Fruit fly (Drosophila melanogaster): ENCODE results near the gene CG4259.

Gene CG4259

DNA sequence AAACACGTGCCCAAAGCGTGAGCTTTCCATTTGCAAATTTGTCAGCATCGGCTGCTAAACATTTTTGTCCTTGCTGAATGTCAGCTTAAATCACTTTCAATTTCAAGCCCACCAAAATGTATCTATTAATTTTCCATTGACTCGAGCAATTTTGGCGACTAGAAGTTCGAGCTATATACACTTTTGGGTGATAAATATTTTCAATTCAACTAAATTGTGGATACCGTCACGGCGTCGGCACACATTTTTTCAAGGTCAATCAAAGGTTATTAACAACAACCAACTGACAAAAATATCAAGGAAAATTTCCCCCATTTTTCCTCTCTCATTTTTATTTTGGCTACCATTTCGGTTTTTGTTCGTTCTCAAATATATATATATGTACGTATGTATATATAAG is 3.2 kb upstream of the CG4259 start:
- TF ChIP-seq CG8301 (tag; optimal IDR thresholded peaks at IDR 0.05): no peak
- TF ChIP-seq CG10348 (GFP tag; IDR thresholded peaks at IDR 0.05): no peak
- no peak for TF ChIP-seq D1 (tag; optimal IDR thresholded peaks at IDR 0.05)
- TF ChIP-seq CG12605 (GFP tag; IDR thresholded peaks at IDR 0.05): no peak
- no peak for TF ChIP-seq Pif1A (GFP tag; optimal IDR thresholded peaks at IDR 0.05)
- TF ChIP-seq Pif1B (GFP tag; optimal IDR thresholded peaks at IDR 0.05): no peak
- no peak for TF ChIP-seq Snoo (tag; optimal IDR thresholded peaks at IDR 0.05)
- TF ChIP-seq Ets98B (GFP tag; IDR thresholded peaks at IDR 0.05): no peak
- TF ChIP-seq CG17806 (tag; optimal IDR thresholded peaks at IDR 0.05): no peak

DNA sequence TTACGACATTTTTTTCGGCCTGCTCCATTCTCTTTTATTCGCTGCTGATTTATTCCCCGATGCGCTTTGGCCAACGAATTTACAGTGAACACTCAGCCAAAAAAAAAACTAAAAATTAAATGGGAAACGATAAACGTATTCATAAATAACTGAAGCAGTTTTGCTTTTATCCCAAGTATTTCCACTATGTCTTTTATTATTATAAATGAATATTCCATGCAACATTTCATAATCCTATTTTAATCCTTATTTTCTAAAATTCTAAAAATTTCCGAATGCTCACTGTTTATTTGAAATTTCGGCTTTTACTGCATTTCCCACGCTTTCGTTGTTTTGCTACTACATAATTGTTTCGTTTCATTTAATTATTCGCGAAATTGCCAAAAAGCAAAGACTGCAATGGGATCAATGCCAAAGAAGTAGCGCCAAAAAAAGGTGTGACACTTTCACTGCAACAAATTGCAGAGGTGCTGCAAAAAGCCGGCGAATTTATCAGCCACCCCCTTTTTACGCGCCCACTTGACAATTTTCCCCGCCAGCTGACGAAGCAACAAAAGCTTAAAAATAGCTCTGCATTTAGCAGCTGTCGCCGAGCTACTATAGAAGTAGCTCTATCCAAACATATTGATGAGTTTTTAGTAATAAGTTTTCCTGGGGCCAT is 2.5 kb upstream of the CG4259 start:
- TF ChIP-seq CG15710 (tag; optimal IDR thresholded peaks at IDR 0.05) (no peak), CG32121 (GFP tag; IDR thresholded peaks at IDR 0.05) (peak; percentile 25; the same call in 1 of the 2 replicates)

DNA sequence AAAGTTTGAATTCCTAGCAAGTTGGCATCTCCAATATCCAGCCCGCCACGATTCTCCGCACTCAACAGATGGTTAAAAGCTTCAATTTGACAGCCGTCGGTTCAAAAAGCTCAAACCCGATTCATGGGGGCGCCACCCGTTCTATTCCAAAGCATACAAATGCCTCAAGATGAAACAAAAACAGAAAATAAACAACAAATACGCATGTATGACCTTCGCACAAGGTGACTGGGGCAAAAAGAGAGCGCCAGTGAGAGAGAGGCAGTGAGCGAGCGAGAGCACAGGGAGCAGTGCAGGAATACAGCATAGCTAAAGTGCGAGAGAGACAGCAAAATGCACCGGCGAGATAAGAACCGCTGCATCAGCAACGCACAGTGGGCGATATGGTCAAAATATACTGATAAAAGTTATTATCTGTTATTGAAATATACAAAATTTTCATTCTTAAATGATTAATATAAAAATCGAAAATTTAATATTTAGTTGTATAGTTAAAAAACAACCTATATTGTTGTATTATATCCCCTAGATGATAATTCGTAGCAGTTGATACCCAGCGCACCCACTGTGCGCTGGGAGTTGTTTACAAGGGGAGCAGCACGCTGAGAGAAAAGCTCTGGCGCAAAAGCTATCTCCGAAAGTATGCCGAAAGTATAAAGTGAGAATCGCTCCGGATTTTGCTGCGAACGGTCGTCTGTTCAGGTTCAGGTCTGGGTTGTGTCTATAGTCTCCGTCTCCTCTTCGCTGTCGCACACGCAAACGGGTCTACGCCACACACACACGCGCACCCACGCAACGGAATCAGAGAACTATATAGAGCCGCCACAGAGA is 1.3 kb upstream of the CG4259 start, which contains the start of gene Glyp:
Glyp (plus strand) TSS at position 657 of the 831 bp plus-strand sequence.
- TF ChIP-seq gl (tag; optimal IDR thresholded peaks at IDR 0.05) (peak; percentile 84), CG9948 (tag; optimal IDR thresholded peaks at IDR 0.05) (peak; percentile 97), CG12605 (GFP tag; IDR thresholded peaks at IDR 0.05) (peak; percentile 83), CG34367 (tag; optimal IDR thresholded peaks at IDR 0.05) (peak; percentile 94), CG8159 (tag; optimal IDR thresholded peaks at IDR 0.05) (peak; percentile 98), D1 (tag; optimal IDR thresholded peaks at IDR 0.05) (peak; percentile 77), CG13204 (GFP tag; optimal IDR thresholded peaks at IDR 0.05) (peak; percentile 93), EcR (GFP tag; optimal IDR thresholded peaks at IDR 0.05) (peak; percentile 97), Ets98B (GFP tag; IDR thresholded peaks at IDR 0.05) (peak; percentile 95), Snoo (tag; optimal IDR thresholded peaks at IDR 0.05) (peak; percentile 97), rn (GFP tag; IDR thresholded peaks at IDR 0.05) (peak; percentile 85), CG8301 (tag; optimal IDR thresholded peaks at IDR 0.05) (peak; percentile 97), Pif1A (GFP tag; optimal IDR thresholded peaks at IDR 0.05) (peak; percentile 96), fd96Ca (GFP tag; IDR thresholded peaks at IDR 0.05) (peak; percentile 97), CG17806 (tag; optimal IDR thresholded peaks at IDR 0.05) (peak; percentile 96), CG32121 (GFP tag; IDR thresholded peaks at IDR 0.05) (peak; percentile 98), CG14655 (GFP tag; optimal IDR thresholded peaks at IDR 0.05) (peak; percentile 98), CG4496 (GFP tag; IDR thresholded peaks at IDR 0.05) (peak; percentile 94), CG15710 (tag; optimal IDR thresholded peaks at IDR 0.05) (peak; percentile 97), Pif1B (GFP tag; optimal IDR thresholded peaks at IDR 0.05) (peak; percentile 98), CG10348 (GFP tag; IDR thresholded peaks at IDR 0.05) (peak; percentile 83)

DNA sequence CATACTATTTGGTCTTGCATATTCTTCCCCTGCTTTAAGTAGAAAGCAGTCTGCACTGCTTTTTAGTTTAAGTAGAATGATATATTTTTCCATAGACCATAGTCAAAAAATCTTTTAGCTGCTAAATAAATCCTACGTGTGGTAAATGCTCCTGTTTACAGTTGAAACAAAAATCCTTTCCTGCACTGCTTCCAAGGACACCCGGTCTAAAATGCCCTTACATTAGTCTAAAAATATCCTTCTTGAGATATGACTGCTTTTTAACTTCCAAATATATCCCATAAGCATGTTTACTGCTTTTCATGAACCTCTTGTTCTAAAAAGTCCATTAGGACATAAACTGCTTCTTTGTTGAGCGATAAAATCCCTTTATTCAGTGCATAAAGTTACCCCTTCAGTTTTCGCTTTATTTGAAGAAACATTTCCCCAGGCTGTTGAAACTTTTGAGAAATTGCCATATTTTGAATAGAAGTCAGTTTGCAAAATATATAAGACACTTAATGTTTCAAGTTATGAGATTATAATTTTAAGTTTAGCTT is 18.6 kb downstream of the CG4259 start:
- no peak for TF ChIP-seq CG10348 (GFP tag; IDR thresholded peaks at IDR 0.05)
- no peak for TF ChIP-seq CG9948 (tag; optimal IDR thresholded peaks at IDR 0.05)
- no peak for TF ChIP-seq gl (tag; optimal IDR thresholded peaks at IDR 0.05)
- TF ChIP-seq CG8301 (tag; optimal IDR thresholded peaks at IDR 0.05): no peak
- TF ChIP-seq fd96Ca (GFP tag; IDR thresholded peaks at IDR 0.05): no peak
- TF ChIP-seq Pif1A (GFP tag; optimal IDR thresholded peaks at IDR 0.05): no peak
- no peak for TF ChIP-seq EcR (GFP tag; optimal IDR thresholded peaks at IDR 0.05)
- no peak for TF ChIP-seq CG15710 (tag; optimal IDR thresholded peaks at IDR 0.05)
- TF ChIP-seq CG8159 (tag; optimal IDR thresholded peaks at IDR 0.05): no peak
- no peak for TF ChIP-seq CG12605 (GFP tag; IDR thresholded peaks at IDR 0.05)
- TF ChIP-seq CG17806 (tag; optimal IDR thresholded peaks at IDR 0.05): no peak
- TF ChIP-seq CG34367 (tag; optimal IDR thresholded peaks at IDR 0.05): no peak
- no peak for TF ChIP-seq CG14655 (GFP tag; optimal IDR thresholded peaks at IDR 0.05)
- TF ChIP-seq Snoo (tag; optimal IDR thresholded peaks at IDR 0.05): no peak
- no peak for TF ChIP-seq Ets98B (GFP tag; IDR thresholded peaks at IDR 0.05)

DNA sequence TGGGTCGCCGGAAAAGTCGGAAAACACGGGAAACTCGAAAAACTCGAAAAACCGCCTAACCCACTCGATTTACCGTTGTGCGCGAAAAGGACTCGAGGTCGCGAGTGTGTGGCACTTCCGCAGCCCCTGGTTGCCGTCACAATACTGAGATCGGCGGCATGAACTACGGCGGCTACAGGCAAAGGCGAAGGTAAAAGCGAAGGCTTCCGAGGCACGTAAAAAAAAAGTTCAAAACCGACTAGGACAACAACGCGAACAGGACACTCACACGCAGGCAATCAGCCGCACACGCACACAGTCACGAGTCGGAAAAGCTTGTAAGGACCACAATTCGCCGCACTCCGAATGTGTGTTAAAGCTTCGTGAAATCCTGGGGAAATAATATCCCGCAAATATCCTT is 19.3 kb downstream of the CG4259 start, which contains the start of gene dpr3:
dpr3 (minus strand) TSS at position 133 of the 400 bp plus-strand sequence.
- TF ChIP-seq Pif1B (GFP tag; optimal IDR thresholded peaks at IDR 0.05): no peak
- TF ChIP-seq fd96Ca (GFP tag; IDR thresholded peaks at IDR 0.05): no peak
- no peak for TF ChIP-seq rn (GFP tag; IDR thresholded peaks at IDR 0.05)
- no peak for TF ChIP-seq Ets98B (GFP tag; IDR thresholded peaks at IDR 0.05)
- no peak for TF ChIP-seq CG8301 (tag; optimal IDR thresholded peaks at IDR 0.05)
- TF ChIP-seq Snoo (tag; optimal IDR thresholded peaks at IDR 0.05): no peak
- TF ChIP-seq CG17806 (tag; optimal IDR thresholded peaks at IDR 0.05): no peak
- TF ChIP-seq D1 (tag; optimal IDR thresholded peaks at IDR 0.05): no peak
- TF ChIP-seq EcR (GFP tag; optimal IDR thresholded peaks at IDR 0.05): no peak
- TF ChIP-seq CG15710 (tag; optimal IDR thresholded peaks at IDR 0.05): no peak
- no peak for TF ChIP-seq CG34367 (tag; optimal IDR thresholded peaks at IDR 0.05)
- TF ChIP-seq CG32121 (GFP tag; IDR thresholded peaks at IDR 0.05): no peak
- TF ChIP-seq CG10348 (GFP tag; IDR thresholded peaks at IDR 0.05): no peak
- no peak for TF ChIP-seq CG8159 (tag; optimal IDR thresholded peaks at IDR 0.05)
- TF ChIP-seq CG14655 (GFP tag; optimal IDR thresholded peaks at IDR 0.05): no peak
- no peak for TF ChIP-seq CG4496 (GFP tag; IDR thresholded peaks at IDR 0.05)
- TF ChIP-seq Pif1A (GFP tag; optimal IDR thresholded peaks at IDR 0.05): no peak
